Fruit fly (Drosophila melanogaster) whole organism, prepupa: ENCODE data around the gene CG14860.

Source experiments
- Blimp-1 ChIP-seq: fragments of 200-800 bp; sonication (Bioruptor generic); optimal IDR thresholded peaks from 3 replicates; lab custom pipeline; 2017; ENCODE audit warnings: missing biosample characterization, missing genetic modification characterization, mild to moderate bottlenecking, moderate library complexity, missing genetic modification reagents
- CG10631 ChIP-seq: fragments of 200-800 bp; sonication (Bioruptor generic); optimal IDR thresholded peaks from 2 replicates; lab custom pipeline; 2016; ENCODE audit warnings: missing biosample characterization, missing genetic modification characterization
- CG10669 ChIP-seq: fragments of 200-800 bp; sonication (Bioruptor generic); optimal IDR thresholded peaks from 3 replicates; lab custom pipeline; 2018; ENCODE audit warnings: missing biosample characterization, mild to moderate bottlenecking, missing genetic modification characterization, moderate library complexity
- CG11294 ChIP-seq: fragments of 200-800 bp; sonication (Bioruptor generic); IDR thresholded peaks from 2 replicates; pipeline ENCODE4 v1.3.6; 2022; ENCODE audit warnings: missing biosample characterization, missing genetic modification characterization
- CG11762 ChIP-seq: fragments of 200-800 bp; sonication (Bioruptor generic); optimal IDR thresholded peaks from 3 replicates; lab custom pipeline; 2016; ENCODE audit warnings: missing biosample characterization, missing genetic modification characterization; ENCODE audit not compliant: insufficient read depth
- CG11902 ChIP-seq: fragments of 200-800 bp; sonication (Bioruptor generic); optimal IDR thresholded peaks from 3 replicates; lab custom pipeline; 2016; ENCODE audit warnings: missing biosample characterization, missing genetic modification characterization
- CG15336 ChIP-seq: fragments of 200-800 bp; sonication (Bioruptor generic); IDR thresholded peaks from 2 replicates; pipeline ENCODE4 v1.3.6; 2022; ENCODE audit warnings: missing biosample characterization, missing genetic modification characterization
- CG1621 ChIP-seq: fragments of 200-800 bp; sonication (Bioruptor generic); optimal IDR thresholded peaks from 3 replicates; lab custom pipeline; 2018; ENCODE audit warnings: missing biosample characterization, mild to moderate bottlenecking, missing genetic modification characterization
- CG16779 ChIP-seq: fragments of 200-800 bp; sonication (Bioruptor generic); optimal IDR thresholded peaks from 3 replicates; lab custom pipeline; 2017; ENCODE audit warnings: missing biosample characterization, mild to moderate bottlenecking, missing genetic modification characterization
- CG3032 ChIP-seq: fragments of 200-800 bp; optimal IDR thresholded peaks from 2 replicates; lab custom pipeline; 2019; ENCODE audit warnings: missing biosample characterization, mild to moderate bottlenecking, missing genetic modification characterization, moderate library complexity
- CG31627 ChIP-seq: fragments of 200-800 bp; sonication (Bioruptor generic); optimal IDR thresholded peaks from 3 replicates; lab custom pipeline; 2016; ENCODE audit warnings: missing biosample characterization, missing genetic modification characterization
- CG32006 ChIP-seq: fragments of 200-800 bp; sonication (Bioruptor generic); optimal IDR thresholded peaks from 3 replicates; lab custom pipeline; 2017; ENCODE audit warnings: missing biosample characterization, mild to moderate bottlenecking, missing genetic modification characterization
- CG34406 ChIP-seq: fragments of 200-800 bp; sonication (Bioruptor generic); optimal IDR thresholded peaks from 3 replicates; lab custom pipeline; 2016; ENCODE audit warnings: missing biosample characterization, missing genetic modification characterization
- CG4318 ChIP-seq: fragments of 200-800 bp; sonication (Bioruptor generic); optimal IDR thresholded peaks from 3 replicates; lab custom pipeline; 2017; ENCODE audit warnings: missing biosample characterization, mild to moderate bottlenecking, missing genetic modification characterization
- CG6163 ChIP-seq: fragments of 200-800 bp; sonication (Bioruptor generic); IDR thresholded peaks from 3 replicates; pipeline ENCODE4 v1.3.6; 2022; ENCODE audit warnings: missing biosample characterization, missing genetic modification characterization
- CG6276 ChIP-seq: fragments of 200-800 bp; sonication (Bioruptor generic); optimal IDR thresholded peaks from 2 replicates; lab custom pipeline; 2017; ENCODE audit warnings: missing biosample characterization, mild to moderate bottlenecking, missing genetic modification characterization
- CG6792 ChIP-seq: fragments of 200-800 bp; sonication (Bioruptor generic); optimal IDR thresholded peaks from 3 replicates; lab custom pipeline; 2016; ENCODE audit warnings: missing biosample characterization, missing genetic modification characterization
- CG6808 ChIP-seq: fragments of 200-800 bp; sonication (Bioruptor generic); optimal IDR thresholded peaks from 3 replicates; lab custom pipeline; 2017; ENCODE audit warnings: missing biosample characterization, missing genetic modification characterization, mild to moderate bottlenecking, moderate library complexity, missing genetic modification reagents
- CG8119 ChIP-seq: fragments of 200-800 bp; sonication (Bioruptor generic); IDR thresholded peaks from 3 replicates; pipeline ENCODE4 v1.3.6; 2022; ENCODE audit warnings: missing biosample characterization, missing genetic modification characterization
- CG8319 ChIP-seq: fragments of 200-800 bp; sonication (Bioruptor generic); optimal IDR thresholded peaks from 3 replicates; lab custom pipeline; 2016; ENCODE audit warnings: missing biosample characterization, missing genetic modification characterization
- CG8632 ChIP-seq: fragments of 200-800 bp; sonication (Bioruptor generic); optimal IDR thresholded peaks from 3 replicates; lab custom pipeline; 2016; ENCODE audit warnings: missing biosample characterization, missing genetic modification characterization
- CG9139 ChIP-seq: fragments of 200-800 bp; sonication (Bioruptor generic); optimal IDR thresholded peaks from 3 replicates; lab custom pipeline; 2017; ENCODE audit warnings: missing biosample characterization, mild to moderate bottlenecking, missing genetic modification characterization
- Eip75B ChIP-seq: fragments of 200-800 bp; sonication (Bioruptor generic); optimal IDR thresholded peaks from 3 replicates; lab custom pipeline; 2016; ENCODE audit warnings: missing biosample characterization, missing genetic modification characterization
- Eip78C ChIP-seq: fragments of 200-800 bp; sonication (Bioruptor generic); peaks from one replicate; lab custom pipeline; 2016; ENCODE audit warnings: missing biosample characterization, missing genetic modification characterization
- Ets21C ChIP-seq: fragments of 200-800 bp; sonication (Bioruptor generic); optimal IDR thresholded peaks from 3 replicates; lab custom pipeline; 2016; ENCODE audit warnings: missing biosample characterization, missing genetic modification characterization
- Ets96B ChIP-seq: fragments of 200-800 bp; optimal IDR thresholded peaks from 2 replicates; lab custom pipeline; 2019; ENCODE audit warnings: missing biosample characterization, mild to moderate bottlenecking, missing genetic modification characterization, moderate library complexity
- Hr39 ChIP-seq: fragments of 200-800 bp; sonication (Bioruptor generic); optimal IDR thresholded peaks from 2 replicates; lab custom pipeline; 2016; ENCODE audit warnings: missing biosample characterization, missing genetic modification characterization
- Lpt ChIP-seq: fragments of 200-800 bp; sonication (Bioruptor generic); optimal IDR thresholded peaks from 3 replicates; lab custom pipeline; 2016; ENCODE audit warnings: missing biosample characterization, missing genetic modification characterization
- OdsH ChIP-seq: fragments of 200-800 bp; sonication (Bioruptor generic); optimal IDR thresholded peaks from 3 replicates; lab custom pipeline; 2016; ENCODE audit warnings: missing biosample characterization, missing genetic modification characterization
- Smox ChIP-seq: fragments of 200-800 bp; sonication (Bioruptor generic); optimal IDR thresholded peaks from 3 replicates; lab custom pipeline; 2016; ENCODE audit warnings: missing biosample characterization, missing genetic modification characterization
- Sox102F ChIP-seq: fragments of 200-800 bp; sonication (Bioruptor generic); optimal IDR thresholded peaks from 2 replicates; lab custom pipeline; 2016; ENCODE audit warnings: missing biosample characterization, mild to moderate bottlenecking, missing genetic modification characterization
- achi ChIP-seq: fragments of 200-800 bp; sonication (Bioruptor generic); optimal IDR thresholded peaks from 3 replicates; lab custom pipeline; 2016; ENCODE audit warnings: missing biosample characterization, missing genetic modification characterization
- cyc ChIP-seq: fragments of 200-800 bp; sonication (Bioruptor generic); optimal IDR thresholded peaks from 3 replicates; lab custom pipeline; 2016; ENCODE audit warnings: missing biosample characterization, missing genetic modification characterization
- dac ChIP-seq: fragments of 200-800 bp; sonication (Bioruptor generic); optimal IDR thresholded peaks from 2 replicates; lab custom pipeline; 2017; ENCODE audit warnings: missing biosample characterization, mild to moderate bottlenecking, missing genetic modification characterization
- dsx ChIP-seq: fragments of 200-800 bp; optimal IDR thresholded peaks from 3 replicates; lab custom pipeline; 2019; ENCODE audit warnings: missing biosample characterization, mild to moderate bottlenecking, missing genetic modification characterization, moderate library complexity; ENCODE audit not compliant: poor library complexity, severe bottlenecking
- esn ChIP-seq: fragments of 200-800 bp; sonication (Bioruptor generic); optimal IDR thresholded peaks from 2 replicates; lab custom pipeline; 2016; ENCODE audit warnings: missing biosample characterization, mild to moderate bottlenecking, missing genetic modification characterization, moderate library complexity
- fd59A ChIP-seq: fragments of 200-800 bp; sonication (Bioruptor generic); optimal IDR thresholded peaks from 2 replicates; lab custom pipeline; 2017; ENCODE audit warnings: missing biosample characterization, mild to moderate bottlenecking, missing genetic modification characterization, missing genetic modification reagents
- fd85E ChIP-seq: fragments of 200-800 bp; sonication (Bioruptor generic); optimal IDR thresholded peaks from 3 replicates; lab custom pipeline; 2016; ENCODE audit warnings: missing biosample characterization, missing genetic modification characterization
- fkh ChIP-seq: fragments of 200-800 bp; sonication (Bioruptor generic); optimal IDR thresholded peaks from 3 replicates; lab custom pipeline; 2017; ENCODE audit warnings: missing biosample characterization, mild to moderate bottlenecking, missing genetic modification characterization, moderate library complexity
- lz ChIP-seq: fragments of 200-800 bp; sonication (Bioruptor generic); optimal IDR thresholded peaks from 3 replicates; lab custom pipeline; 2016; ENCODE audit warnings: missing biosample characterization, missing genetic modification characterization
- net ChIP-seq: fragments of 200-800 bp; sonication (Bioruptor generic); optimal IDR thresholded peaks from 3 replicates; lab custom pipeline; 2016; ENCODE audit warnings: missing biosample characterization, missing genetic modification characterization
- pdm3 ChIP-seq: fragments of 200-800 bp; sonication (Bioruptor generic); optimal IDR thresholded peaks from 3 replicates; lab custom pipeline; 2016; ENCODE audit warnings: missing biosample characterization, missing genetic modification characterization
- salr ChIP-seq, 2 experiments: fragments of 200-800 bp; sonication (Bioruptor generic); optimal IDR thresholded peaks; 3 replicates each; lab custom pipeline; 2016 to 2018; ENCODE audit warnings: missing biosample characterization in 2 of 2, missing genetic modification characterization in 2 of 2, mild to moderate bottlenecking in 1 of 2
- spab ChIP-seq: fragments of 200-800 bp; sonication (Bioruptor generic); optimal IDR thresholded peaks from 2 replicates; lab custom pipeline; 2017; ENCODE audit warnings: missing biosample characterization, mild to moderate bottlenecking, missing genetic modification characterization, missing genetic modification reagents
- ss ChIP-seq, 2 experiments: fragments of 200-800 bp; sonication (Bioruptor generic); optimal IDR thresholded peaks; 2 replicates in 1 of 2; 3 replicates in 1 of 2; lab custom pipeline; 2017 to 2018; ENCODE audit warnings: mild to moderate bottlenecking in 2 of 2, missing biosample characterization in 2 of 2, missing genetic modification characterization in 2 of 2, moderate library complexity in 1 of 2
- topi ChIP-seq: fragments of 200-800 bp; sonication (Bioruptor generic); optimal IDR thresholded peaks from 3 replicates; lab custom pipeline; 2016; ENCODE audit warnings: missing biosample characterization, missing genetic modification characterization
- vri ChIP-seq: fragments of 200-800 bp; sonication (Bioruptor generic); optimal IDR thresholded peaks from 3 replicates; lab custom pipeline; 2016; ENCODE audit warnings: missing biosample characterization, mild to moderate bottlenecking, missing genetic modification characterization

CG14860 gene

DNA sequence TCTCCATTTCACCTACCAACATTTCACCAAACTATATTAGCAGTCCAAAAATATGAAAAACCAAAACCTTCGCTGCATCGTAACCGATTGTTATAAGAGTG, at the start of gene CG14860:
Gene CG14860, plus strand, starts transcription at position 2 of the 101 bp plus-strand sequence.
- TF ChIP-seq CG32006 (GFP tag; lab: Kevin White, UChicago) (no peak), CG34406 (GFP tag; lab: Kevin White, UChicago) (no peak), Ets21C (GFP tag; lab: Kevin White, UChicago) (no peak), vri (GFP tag; lab: Kevin White, UChicago) (no peak), pdm3 (GFP tag; lab: Kevin White, UChicago) (no peak), CG16779 (tag; lab: Kevin White, UChicago) (no peak), CG31627 (GFP tag; lab: Kevin White, UChicago) (no peak), CG8119 (GFP tag; lab: Robert Waterston, UW) (no peak), CG11762 (GFP tag; lab: Kevin White, UChicago) (no peak), CG8632 (no peak), lz (GFP tag; lab: Kevin White, UChicago) (no peak), CG10631 (no peak), CG15336 (GFP tag; lab: Robert Waterston, UW) (no peak), Ets96B (tag; lab: Kevin White, UChicago) (no peak)

DNA sequence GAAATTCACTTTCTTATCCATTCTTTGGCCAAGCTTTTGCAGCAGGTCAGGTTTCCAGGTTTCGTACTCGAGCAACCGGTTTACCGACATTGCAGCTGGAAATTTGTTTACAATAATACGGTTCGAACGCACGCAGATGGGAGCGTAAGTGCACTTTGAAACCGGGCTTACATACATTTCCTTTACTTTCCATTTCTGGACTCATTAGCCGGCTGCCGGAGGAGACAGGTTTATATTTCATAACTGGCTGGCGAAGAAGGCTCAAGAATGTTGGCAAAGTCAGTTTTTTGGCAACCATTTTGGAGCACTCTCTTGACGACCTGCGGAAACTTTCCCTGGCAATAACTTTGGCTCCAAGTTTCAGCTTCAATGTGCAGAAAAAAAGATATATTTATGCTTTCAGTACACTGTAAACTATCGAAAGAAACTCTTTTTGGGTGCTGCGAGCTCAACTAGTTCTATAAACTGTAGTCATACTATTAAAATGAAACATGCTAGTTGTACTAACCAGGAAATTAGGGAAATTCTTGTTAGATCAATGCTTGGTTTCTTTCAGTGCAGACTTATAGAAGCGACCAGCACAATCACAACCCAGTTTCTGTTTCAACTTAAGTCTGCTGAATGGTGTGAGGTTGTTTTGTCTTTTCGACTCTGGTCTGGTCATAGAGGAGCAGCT, 47.5 kb upstream of the CG14860 start:
- TF ChIP-seq dsx (GFP tag; lab: Kevin White, UChicago) (peak; percentile 37), CG4318 (peak; percentile 88), esn (GFP tag; lab: Kevin White, UChicago) (no peak), dac (GFP tag; lab: Kevin White, UChicago) (peak; percentile 86), net (GFP tag; lab: Kevin White, UChicago) (peak; percentile 66), CG9139 (no peak), salr (GFP tag; optimal IDR thresholded peaks at IDR 0.05; lab: Kevin White, UChicago) (peak in 1 of 2 experiments; percentile 85), lz (GFP tag; lab: Kevin White, UChicago) (peak; percentile 37), CG10631 (peak; percentile 77), cyc (GFP tag; lab: Kevin White, UChicago) (peak; percentile 50), Blimp-1 (GFP tag; lab: Kevin White, UChicago) (peak; percentile 95), Smox (GFP tag; lab: Kevin White, UChicago) (no peak), CG3032 (tag; lab: Kevin White, UChicago) (no peak), vri (GFP tag; lab: Kevin White, UChicago) (no peak), CG11294 (GFP tag; lab: Robert Waterston, UW) (peak; percentile 57), ss (GFP tag; optimal IDR thresholded peaks at IDR 0.05; lab: Kevin White, UChicago) (no peak), fd59A (peak; percentile 13), CG6276 (GFP tag; lab: Kevin White, UChicago) (peak; percentile 78), Hr39 (GFP tag; lab: Kevin White, UChicago) (peak; percentile 41), CG8319 (peak; percentile 70), topi (peak; percentile 2), fd85E (GFP tag; lab: Kevin White, UChicago) (no peak), achi (peak; percentile 78), CG10669 (peak; percentile 57), CG6163 (GFP tag; lab: Robert Waterston, UW) (peak; percentile 90), Lpt (GFP tag; lab: Kevin White, UChicago) (peak; percentile 83), CG32006 (GFP tag; lab: Kevin White, UChicago) (peak; percentile 93), Eip78C (GFP tag; lab: Kevin White, UChicago) (peak; percentile 94), pdm3 (GFP tag; lab: Kevin White, UChicago) (peak; percentile 73), Ets96B (tag; lab: Kevin White, UChicago) (peak; percentile 58), CG11762 (GFP tag; lab: Kevin White, UChicago) (peak; percentile 68), CG15336 (GFP tag; lab: Robert Waterston, UW) (peak; percentile 90), CG16779 (tag; lab: Kevin White, UChicago) (peak; percentile 46), CG6808 (GFP tag; lab: Kevin White, UChicago) (peak; percentile 45), CG1621 (tag; lab: Kevin White, UChicago) (peak; percentile 18), spab (GFP tag; lab: Kevin White, UChicago) (peak; percentile 40), CG8632 (peak; percentile 52), Ets21C (GFP tag; lab: Kevin White, UChicago) (no peak), Sox102F (GFP tag; lab: Kevin White, UChicago) (no peak), CG6792 (peak; percentile 69), CG34406 (GFP tag; lab: Kevin White, UChicago) (peak; percentile 67), fkh (GFP tag; lab: Kevin White, UChicago) (no peak), OdsH (GFP tag; lab: Kevin White, UChicago) (peak; percentile 82), CG11902 (peak; percentile 42), Eip75B (GFP tag; lab: Kevin White, UChicago) (peak; percentile 65)
